Fruit fly (Drosophila melanogaster): Measurements from ENCODE around the gene Naxe.

- TF ChIP-seq CG1620 (GFP tag; optimal IDR thresholded peaks at IDR 0.05) (no peak), toe (GFP tag; optimal IDR thresholded peaks at IDR 0.05) (no peak), ovo (GFP tag; optimal IDR thresholded peaks at IDR 0.05) (no peak), CG12768 (GFP tag; optimal IDR thresholded peaks at IDR 0.05) (no peak), Mnt (GFP tag; optimal IDR thresholded peaks at IDR 0.05) (no peak), cnc (optimal IDR thresholded peaks at IDR 0.05) (no peak), Crg-1 (GFP tag; optimal IDR thresholded peaks at IDR 0.05) (no peak), CG7045 (GFP tag; optimal IDR thresholded peaks at IDR 0.05) (no peak), CG14711 (tag; optimal IDR thresholded peaks at IDR 0.05) (no peak), pad (GFP tag; optimal IDR thresholded peaks at IDR 0.05) (no peak), bab1 (GFP tag; optimal IDR thresholded peaks at IDR 0.05) (no peak)
Measured at dm6 chrX:10113910-10114790, 28.2 kb upstream of the Naxe start.
